Worm (Caenorhabditis elegans) whole organism, late embryonic: ENCODE data around the gene bud-13.
A peak's percentile ranks its signal among the peaks of the same experiment; 100 is the strongest.

Source experiments
- C38D4.7 ChIP-seq: fragments of 200-800 bp; sonication (Bioruptor generic); optimal IDR thresholded peaks from 2 replicates; lab custom pipeline; 2018; ENCODE audit warnings: mild to moderate bottlenecking, missing genetic modification characterization, moderate library complexity, missing compliant biosample characterization
- F13H6.1 ChIP-seq: sonication (generic microtip); optimal IDR thresholded peaks from 2 replicates; lab custom pipeline; 2016; ENCODE audit warnings: missing genetic modification characterization, missing compliant biosample characterization
- Y22D7AL.16 ChIP-seq: sonication (generic microtip); optimal IDR thresholded peaks from 2 replicates; lab custom pipeline; 2016; ENCODE audit warnings: missing genetic modification characterization, missing compliant biosample characterization
- ama-1 ChIP-seq: fragments of 150-350 bp; optimal IDR thresholded peaks from 2 replicates; lab custom pipeline; 2014
- ceh-14 ChIP-seq: sonication (generic microtip); optimal IDR thresholded peaks from 2 replicates; lab custom pipeline; 2016; ENCODE audit warnings: missing genotype, missing genetic modification characterization, missing compliant biosample characterization
- ceh-18 ChIP-seq: sonication (generic microtip); optimal IDR thresholded peaks from 2 replicates; lab custom pipeline; 2016; ENCODE audit warnings: missing genetic modification characterization, missing compliant biosample characterization
- ceh-19 ChIP-seq: fragments of 200-800 bp; sonication (Bioruptor generic); optimal IDR thresholded peaks from 2 replicates; lab custom pipeline; 2018; ENCODE audit warnings: mild to moderate bottlenecking, missing genetic modification characterization, missing compliant biosample characterization
- ceh-2 ChIP-seq: sonication (generic microtip); optimal IDR thresholded peaks from 2 replicates; lab custom pipeline; 2016; ENCODE audit warnings: missing genotype, missing genetic modification characterization, missing compliant biosample characterization
- ceh-30 ChIP-seq: fragments of 150-350 bp; optimal IDR thresholded peaks from 2 replicates; lab custom pipeline; 2014; ENCODE audit warnings: missing biosample characterization, missing genetic modification characterization
- ceh-31 ChIP-seq: sonication (generic microtip); optimal IDR thresholded peaks from 2 replicates; lab custom pipeline; 2016; ENCODE audit warnings: missing genetic modification characterization, missing compliant biosample characterization
- ceh-34 ChIP-seq: sonication (generic microtip); optimal IDR thresholded peaks from 2 replicates; lab custom pipeline; 2016; ENCODE audit warnings: mild to moderate bottlenecking, missing genetic modification characterization, missing compliant biosample characterization
- ceh-6 ChIP-seq: fragments of 200-800 bp; sonication (Bioruptor generic); optimal IDR thresholded peaks from 2 replicates; lab custom pipeline; 2018; ENCODE audit warnings: mild to moderate bottlenecking, missing genetic modification characterization, missing compliant biosample characterization
- ceh-9 ChIP-seq: sonication (generic microtip); optimal IDR thresholded peaks from 2 replicates; lab custom pipeline; 2016; ENCODE audit warnings: mild to moderate bottlenecking, missing genetic modification characterization, inconsistent platforms, missing compliant biosample characterization
- che-1 ChIP-seq: sonication (generic microtip); optimal IDR thresholded peaks from 2 replicates; lab custom pipeline; 2016; ENCODE audit warnings: mild to moderate bottlenecking, missing genetic modification characterization, missing compliant biosample characterization
- dve-1 ChIP-seq: sonication (generic microtip); optimal IDR thresholded peaks from 2 replicates; lab custom pipeline; 2017; ENCODE audit warnings: antibody characterized with exemption, mild to moderate bottlenecking, missing genetic modification characterization, missing compliant biosample characterization
- ets-4 ChIP-seq: sonication (generic microtip); optimal IDR thresholded peaks from 2 replicates; lab custom pipeline; 2016; ENCODE audit warnings: missing genetic modification characterization, missing compliant biosample characterization
- fax-1 ChIP-seq: sonication (generic microtip); optimal IDR thresholded peaks from 2 replicates; lab custom pipeline; 2016; ENCODE audit warnings: missing genotype, missing genetic modification characterization, missing compliant biosample characterization
- fkh-6 ChIP-seq: sonication (generic microtip); optimal IDR thresholded peaks from 2 replicates; lab custom pipeline; 2016; ENCODE audit warnings: missing genetic modification characterization, missing compliant biosample characterization
- gmeb-2 ChIP-seq: sonication (generic microtip); optimal IDR thresholded peaks from 2 replicates; lab custom pipeline; 2016; ENCODE audit warnings: missing genetic modification characterization, inconsistent platforms, missing compliant biosample characterization
- hlh-13 ChIP-seq: fragments of 200-800 bp; sonication (Bioruptor generic); optimal IDR thresholded peaks from 2 replicates; lab custom pipeline; 2018; ENCODE audit warnings: mild to moderate bottlenecking, missing genetic modification characterization, missing compliant biosample characterization
- hlh-15 ChIP-seq: sonication (generic microtip); optimal IDR thresholded peaks from 2 replicates; lab custom pipeline; 2016; ENCODE audit warnings: missing genetic modification characterization, missing compliant biosample characterization
- lin-11 ChIP-seq: fragments of 200-800 bp; sonication (Bioruptor generic); optimal IDR thresholded peaks from 2 replicates; lab custom pipeline; 2018; ENCODE audit warnings: mild to moderate bottlenecking, missing genetic modification characterization, missing compliant biosample characterization
- madf-2 ChIP-seq: sonication (generic microtip); optimal IDR thresholded peaks from 2 replicates; lab custom pipeline; 2017; ENCODE audit warnings: missing genetic modification characterization, missing compliant biosample characterization
- nfya-1 ChIP-seq: sonication (generic microtip); optimal IDR thresholded peaks from 2 replicates; lab custom pipeline; 2017; ENCODE audit warnings: missing genetic modification characterization, mild to moderate bottlenecking, missing compliant biosample characterization, antibody characterized with exemption, moderate library complexity
- nhr-232 ChIP-seq: sonication (generic microtip); optimal IDR thresholded peaks from 2 replicates; lab custom pipeline; 2016; ENCODE audit warnings: missing genetic modification characterization, missing compliant biosample characterization
- pat-9 ChIP-seq: fragments of 200-800 bp; sonication (Bioruptor generic); optimal IDR thresholded peaks from 2 replicates; lab custom pipeline; 2018; ENCODE audit warnings: mild to moderate bottlenecking, missing genetic modification characterization, moderate library complexity, missing compliant biosample characterization
- pha-2 ChIP-seq: sonication (generic microtip); optimal IDR thresholded peaks from 2 replicates; lab custom pipeline; 2017; ENCODE audit warnings: mild to moderate bottlenecking, missing genetic modification characterization, missing compliant biosample characterization
- sdc-2 ChIP-seq: sonication (generic microtip); optimal IDR thresholded peaks from 2 replicates; lab custom pipeline; 2016; ENCODE audit warnings: missing genotype, missing genetic modification characterization, missing compliant biosample characterization
- sox-2 ChIP-seq: fragments of 200-800 bp; sonication (Bioruptor generic); IDR thresholded peaks from 2 replicates; pipeline ENCODE4 v1.3.6; 2022; ENCODE audit warnings: missing genetic modification reagents, missing genetic modification characterization, missing compliant biosample characterization
- sox-4 ChIP-seq: sonication (generic microtip); optimal IDR thresholded peaks from 2 replicates; lab custom pipeline; 2017; ENCODE audit warnings: mild to moderate bottlenecking, missing genetic modification characterization, inconsistent platforms, missing compliant biosample characterization
- syd-9 ChIP-seq: sonication (generic microtip); optimal IDR thresholded peaks from 2 replicates; lab custom pipeline; 2016; ENCODE audit warnings: mild to moderate bottlenecking, missing genetic modification characterization, moderate library complexity, missing compliant biosample characterization
- tbx-2 ChIP-seq: sonication (generic microtip); optimal IDR thresholded peaks from 2 replicates; lab custom pipeline; 2016; ENCODE audit warnings: missing genetic modification characterization, missing compliant biosample characterization
- tbx-7 ChIP-seq: sonication (generic microtip); optimal IDR thresholded peaks from 2 replicates; lab custom pipeline; 2016; ENCODE audit warnings: missing genotype, missing genetic modification characterization, missing compliant biosample characterization
- unc-3 ChIP-seq, 2 experiments: fragments of 200-800 bp in 1 of 2; sonication (Bioruptor generic) in 1 of 2; sonication (generic microtip) in 1 of 2; conservative IDR thresholded peaks in 1 of 2; optimal IDR thresholded peaks in 1 of 2; 2 replicates each; pipeline versions ENCODE4 v1.3.6 to Lab custom; 2016 to 2022; ENCODE audit warnings: missing compliant biosample characterization in 2 of 2, missing genetic modification characterization in 2 of 2, missing genetic modification reagents in 1 of 2
- unc-42 ChIP-seq: sonication (generic microtip); optimal IDR thresholded peaks from 2 replicates; lab custom pipeline; 2016; ENCODE audit warnings: missing genotype, missing genetic modification characterization, missing compliant biosample characterization
- unc-55 ChIP-seq: sonication (generic microtip); optimal IDR thresholded peaks from 2 replicates; lab custom pipeline; 2017; ENCODE audit warnings: missing biosample characterization, missing genetic modification reagents, missing genetic modification characterization
- unc-86 ChIP-seq: sonication (generic microtip); optimal IDR thresholded peaks from 2 replicates; lab custom pipeline; 2016; ENCODE audit warnings: missing genetic modification characterization, missing compliant biosample characterization
- zip-5 ChIP-seq: sonication (generic microtip); optimal IDR thresholded peaks from 2 replicates; lab custom pipeline; 2016; ENCODE audit warnings: missing genetic modification characterization, missing compliant biosample characterization

bud-13 gene

DNA sequence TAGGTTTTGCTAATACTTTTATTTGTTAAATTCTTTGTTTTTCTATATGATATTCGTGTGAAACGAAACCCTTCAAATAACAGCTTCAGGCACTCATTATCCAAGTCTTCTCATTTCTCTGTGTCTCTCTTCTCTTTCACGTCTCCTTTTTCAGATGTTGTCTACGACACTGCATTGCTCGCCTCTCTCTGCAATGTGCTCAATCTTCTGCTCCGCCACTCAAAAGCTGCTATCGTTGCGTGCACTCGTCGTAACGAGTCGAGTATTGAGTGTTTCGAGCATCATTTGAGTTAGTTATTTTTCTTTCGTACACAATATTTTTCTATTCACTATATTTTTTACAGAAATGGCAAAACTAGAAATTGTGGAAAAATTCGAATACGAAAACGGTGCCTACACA is 5.6 kb upstream of the bud-13 start:
- no peak for TF ChIP-seq tbx-7
- TF ChIP-seq ceh-9 (tag; lab: Kevin White, UChicago), result no peak
- TF ChIP-seq sdc-2 (tag; lab: Kevin White, UChicago), result no peak
- no peak for TF ChIP-seq ama-1 (lab: Kevin White, UChicago)
- TF ChIP-seq unc-55 (GFP tag; lab: Kevin White, UChicago), result no peak
- TF ChIP-seq fax-1 (tag; lab: Kevin White, UChicago), result no peak
- no peak for TF ChIP-seq unc-86 (tag; lab: Kevin White, UChicago)

DNA sequence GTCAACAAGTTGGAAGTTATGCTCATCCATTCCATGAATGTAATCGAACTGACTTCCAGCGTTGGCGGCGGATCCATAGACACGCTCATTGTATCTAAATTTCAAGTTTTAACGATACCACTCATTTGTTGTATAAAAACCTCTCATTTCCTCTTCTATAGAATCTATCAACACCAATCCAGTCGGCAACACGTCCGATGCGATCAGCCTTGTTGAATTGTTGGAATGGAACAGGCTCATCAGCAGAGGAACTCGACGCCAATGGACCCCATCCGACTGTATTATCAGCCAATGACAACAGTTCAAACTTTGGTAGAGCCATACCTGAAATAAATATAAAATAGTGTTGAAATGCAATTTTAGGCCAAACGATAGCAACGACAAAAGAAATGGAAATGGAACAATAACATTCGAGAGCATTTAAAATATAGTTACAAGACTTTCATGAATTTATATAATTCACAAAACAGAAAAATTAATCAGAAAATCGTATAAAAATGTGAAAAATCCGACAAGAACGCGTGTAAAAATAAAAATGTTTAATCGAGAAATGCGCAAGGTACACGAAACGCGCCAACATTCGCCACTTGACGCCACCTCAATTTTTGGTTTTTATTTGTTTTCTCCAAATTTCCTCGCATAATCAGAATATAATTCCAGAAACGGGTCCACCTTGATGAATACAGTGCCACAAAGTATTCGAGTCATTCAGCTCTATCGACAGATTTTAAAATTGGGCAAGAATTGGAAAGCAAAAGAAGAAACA is 3.9 kb upstream of the bud-13 start, which contains the start of the genes eif-3.D and R08D7.4:
Gene eif-3.D, minus strand, starts transcription at position 324 of the 766 bp plus-strand sequence.
Gene R08D7.4, plus strand, starts transcription at position 638 of the 766 bp plus-strand sequence.
- TF ChIP-seq lin-11 (tag; lab: Kevin White, UChicago) (peak; percentile 49), pat-9 (peak; percentile 26), syd-9 (tag; lab: Kevin White, UChicago) (peak; percentile 61), C38D4.7 (GFP tag; lab: Kevin White, UChicago) (peak; percentile 3), ceh-34 (tag; lab: Kevin White, UChicago) (peak; percentile 45), tbx-2 (tag; lab: Kevin White, UChicago) (peak; percentile 54), tbx-7 (peak; percentile 20), unc-3 (GFP tag; conservative IDR thresholded peaks at IDR 0.05; lab: Robert Waterston, UW) (no peak), unc-3 (tag; optimal IDR thresholded peaks at IDR 0.05; lab: Kevin White, UChicago) (peak; percentile 3), unc-42 (tag; lab: Kevin White, UChicago) (peak; percentile 35), zip-5 (tag; lab: Kevin White, UChicago) (no peak), hlh-13 (no peak), che-1 (peak; percentile 34), nhr-232 (tag; lab: Kevin White, UChicago) (peak; percentile 20), ceh-19 (GFP tag; lab: Kevin White, UChicago) (peak; percentile 14), Y22D7AL.16 (tag; lab: Kevin White, UChicago) (no peak), nfya-1 (tag; lab: Kevin White, UChicago) (peak; percentile 58), ceh-31 (tag; lab: Kevin White, UChicago) (peak; percentile 46), madf-2 (peak; percentile 48), ceh-18 (peak; percentile 19), ceh-30 (tag; lab: Kevin White, UChicago) (peak; percentile 37), fkh-6 (no peak), ceh-6 (GFP tag; lab: Kevin White, UChicago) (no peak), sox-4 (peak; percentile 31), gmeb-2 (tag; lab: Kevin White, UChicago) (peak; percentile 42), sox-2 (GFP tag; lab: Robert Waterston, UW) (no peak), F13H6.1 (tag; lab: Kevin White, UChicago) (peak; percentile 35), ceh-14 (peak; percentile 58), ets-4 (tag; lab: Kevin White, UChicago) (peak; percentile 29), ceh-2 (tag; lab: Kevin White, UChicago) (peak; percentile 36), hlh-15 (tag; lab: Kevin White, UChicago) (peak; percentile 57)

DNA sequence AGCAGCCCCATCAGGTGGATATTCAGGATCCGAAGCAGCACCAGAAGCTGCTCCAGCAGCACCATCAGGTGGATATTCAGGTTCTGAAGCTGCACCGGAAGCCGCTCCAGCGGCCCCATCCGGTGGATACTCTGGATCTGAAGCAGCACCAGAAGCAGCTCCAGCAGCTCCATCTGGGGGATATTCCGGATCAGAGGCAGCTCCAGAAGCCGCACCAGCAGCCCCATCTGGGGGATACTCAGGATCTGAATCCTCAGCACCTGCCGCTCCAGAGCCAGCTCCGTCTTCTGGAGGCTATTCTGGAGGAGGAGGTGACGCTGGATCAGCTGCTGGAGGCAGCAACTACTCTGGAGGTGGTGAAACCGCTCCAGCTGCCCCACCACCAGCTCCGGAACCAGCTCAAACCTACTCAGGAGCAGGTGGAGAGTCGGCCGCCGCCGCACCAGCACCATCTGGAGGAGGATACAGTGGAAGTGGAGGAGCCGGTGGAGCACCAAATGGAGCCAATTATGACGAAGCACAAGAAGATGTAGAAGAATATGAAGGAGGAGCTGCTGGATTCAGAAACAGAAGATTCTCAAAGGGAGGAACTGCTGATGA is 2.7 kb downstream of the bud-13 start:
- TF ChIP-seq dve-1 (tag; lab: Kevin White, UChicago) (peak; percentile 43), hlh-13 (no peak), pha-2 (tag; lab: Kevin White, UChicago) (no peak), nhr-232 (tag; lab: Kevin White, UChicago) (no peak)
